Fruit fly (Drosophila melanogaster) whole organism, embryonic: ENCODE data around the gene CG3690.

ENCODE experiments used
- CG12299 ChIP-seq: fragments of 200-800 bp; sonication (Bioruptor generic); optimal IDR thresholded peaks from 2 replicates; lab custom pipeline; 2018; ENCODE audit warnings: missing biosample characterization, mild to moderate bottlenecking, missing genetic modification characterization
- CG14860 ChIP-seq: fragments of 200-800 bp; sonication (Bioruptor generic); IDR thresholded peaks from 3 replicates; pipeline ENCODE4 v1.3.6; 2022; ENCODE audit warnings: missing biosample characterization, missing genetic modification characterization; ENCODE audit not compliant: partially characterized antibody
- CG15011 ChIP-seq: fragments of 200-800 bp; sonication (Bioruptor generic); optimal IDR thresholded peaks from 3 replicates; lab custom pipeline; 2018; ENCODE audit warnings: missing biosample characterization, mild to moderate bottlenecking, missing genetic modification characterization
- CG16815 ChIP-seq: fragments of 200-800 bp; sonication (Bioruptor generic); optimal IDR thresholded peaks from 3 replicates; lab custom pipeline; 2017; ENCODE audit warnings: missing biosample characterization, mild to moderate bottlenecking, missing genetic modification characterization
- CG18476 ChIP-seq: fragments of 200-800 bp; sonication (Bioruptor generic); optimal IDR thresholded peaks from 2 replicates; lab custom pipeline; 2016; ENCODE audit warnings: missing biosample characterization, mild to moderate bottlenecking, missing genetic modification characterization
- CG2678 ChIP-seq: fragments of 200-800 bp; sonication (Bioruptor generic); optimal IDR thresholded peaks from 3 replicates; lab custom pipeline; 2019; ENCODE audit warnings: missing biosample characterization, mild to moderate bottlenecking, missing genetic modification characterization, moderate library complexity
- CG7357 ChIP-seq: fragments of 200-800 bp; sonication (Bioruptor generic); IDR thresholded peaks from 3 replicates; pipeline ENCODE4 v1.3.6; 2022; ENCODE audit warnings: missing biosample characterization, missing genetic modification characterization
- PHDP ChIP-seq: fragments of 200-800 bp; sonication (Bioruptor generic); optimal IDR thresholded peaks from 3 replicates; lab custom pipeline; 2018; ENCODE audit warnings: missing biosample characterization, mild to moderate bottlenecking, missing genetic modification characterization, moderate library complexity
- gsb-n ChIP-seq: fragments of 200-800 bp; sonication (Bioruptor generic); optimal IDR thresholded peaks from 3 replicates; lab custom pipeline; 2018; ENCODE audit warnings: missing biosample characterization, mild to moderate bottlenecking, missing genetic modification characterization
- pnt ChIP-seq: fragments of 200-800 bp; sonication (Bioruptor generic); optimal IDR thresholded peaks from 3 replicates; lab custom pipeline; 2016; ENCODE audit warnings: missing biosample characterization, missing genetic modification characterization
- psq ChIP-seq: fragments of 200-800 bp; sonication (Bioruptor generic); optimal IDR thresholded peaks from 2 replicates; lab custom pipeline; 2017; ENCODE audit warnings: missing biosample characterization, missing genetic modification characterization
- rib ChIP-seq: fragments of 200-800 bp; sonication (Bioruptor generic); IDR thresholded peaks from 2 replicates; pipeline ENCODE4 v1.3.6; 2022; ENCODE audit warnings: missing biosample characterization, missing genetic modification characterization
- sc ChIP-seq, 3 experiments: fragments of >200 bp in 2 of 3; fragments of 200-800 bp in 1 of 3; sonication (Bioruptor generic) in 1 of 3; optimal IDR thresholded peaks; 2 replicates in 2 of 3; 3 replicates in 1 of 3; lab custom pipeline; 2017; ENCODE audit warnings: mild to moderate bottlenecking in 1 of 3, missing biosample characterization in 1 of 3, missing genetic modification characterization in 1 of 3, missing genetic modification reagents in 1 of 3
- sim ChIP-seq: fragments of 200-800 bp; sonication (Bioruptor generic); IDR thresholded peaks from 2 replicates; pipeline ENCODE4 v1.3.6; 2022; ENCODE audit warnings: missing biosample characterization, missing genetic modification characterization

DNA sequence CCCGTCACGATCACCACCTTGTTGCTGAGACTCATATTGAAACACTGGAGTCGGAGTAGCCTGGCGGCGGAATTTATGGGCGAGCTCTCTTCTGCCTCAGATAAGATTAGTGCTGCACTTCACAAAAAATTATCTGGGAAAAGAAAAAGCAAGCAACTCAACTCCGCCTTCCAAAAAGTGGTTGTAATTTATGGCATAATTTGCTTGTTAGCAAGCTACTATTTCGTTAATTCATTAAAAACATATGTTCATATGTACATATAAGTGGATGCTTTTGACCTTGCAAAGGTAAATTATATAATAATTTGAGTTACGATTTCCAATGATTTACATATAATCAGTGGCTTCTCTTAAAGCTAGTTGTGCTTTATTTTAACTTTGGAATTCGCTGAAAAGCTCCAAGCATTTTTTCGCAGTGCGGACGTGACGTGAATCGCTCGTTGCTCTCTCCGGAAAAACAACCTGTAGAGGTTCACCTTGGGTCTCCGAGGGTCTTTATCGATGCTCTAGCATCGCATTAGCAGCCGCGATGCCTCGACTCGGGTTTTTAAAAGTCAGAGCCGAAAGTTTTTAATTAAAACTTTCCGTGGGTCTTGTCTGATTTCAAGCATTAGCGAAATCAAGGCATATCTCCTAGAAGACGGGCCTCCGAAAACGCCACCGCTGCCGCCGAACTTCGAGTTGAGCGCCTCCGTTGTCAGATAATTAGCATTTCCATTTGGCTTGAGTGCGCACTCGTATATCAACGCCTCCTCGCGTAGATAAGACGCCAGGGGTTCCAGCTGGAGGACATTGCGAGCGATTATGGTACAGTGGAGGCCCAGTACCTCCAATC is 4.0 kb downstream of the CG3690 start, which contains the start of gene CG3699:
- TF ChIP-seq CG12299 (no peak), sc (optimal IDR thresholded peaks at IDR 0.05; lab: Kevin White, UChicago) (no peak), sc (GFP tag; optimal IDR thresholded peaks at IDR 0.05; lab: Kevin White, UChicago) (no peak), CG15011 (GFP tag; lab: Kevin White, UChicago) (no peak), CG16815 (no peak), gsb-n (tag; lab: Kevin White, UChicago) (no peak), pnt (GFP tag; lab: Kevin White, UChicago) (peak; percentile 16), psq (GFP tag; lab: Kevin White, UChicago) (no peak), sim (GFP tag; lab: Robert Waterston, UW) (no peak), CG2678 (peak; percentile 77), CG18476 (GFP tag; lab: Kevin White, UChicago) (no peak), CG14860 (GFP tag; lab: Robert Waterston, UW) (no peak), PHDP (peak; percentile 50), CG7357 (GFP tag; lab: Robert Waterston, UW) (no peak), rib (GFP tag; lab: Robert Waterston, UW) (0 out of 2 replicates have a peak, but pooled peaks have one; percentile 25)
